Worm (Caenorhabditis elegans) whole organism, mixed stage, embryonic: Measurements from ENCODE around the gene fbxb-75.

Experiments
- ces-1 ChIP-seq: fragments of 150-350 bp; optimal IDR thresholded peaks from 2 replicates; lab custom pipeline; 2014; ENCODE audit warnings: missing biosample characterization, missing genetic modification reagents, missing genetic modification characterization
- snpc-4 ChIP-seq: fragments of 150-350 bp; optimal IDR thresholded peaks from 2 replicates; lab custom pipeline; 2014; ENCODE audit warnings: missing biosample characterization, missing genetic modification characterization
- ztf-11 ChIP-seq: fragments of 150-350 bp; optimal IDR thresholded peaks from 2 replicates; lab custom pipeline; 2014; ENCODE audit warnings: missing biosample characterization, missing genetic modification characterization

ce11 chrIV:4451576-4451975 is 10.6 kb upstream of the fbxb-75 start, which contains the start of gene R08C7.1:
- TF ChIP-seq snpc-4 (tag; lab: Kevin White, UChicago): no peak
- no peak for TF ChIP-seq ztf-11 (tag; lab: Kevin White, UChicago)
- TF ChIP-seq ces-1: no peak
